Fruit fly (Drosophila melanogaster) whole organism, embryonic: Measurements from ENCODE around the gene Gpo3.

Experiments
- ATbp ChIP-seq: fragments of 200-800 bp; sonication (Bioruptor generic); optimal IDR thresholded peaks from 2 replicates; lab custom pipeline; 2017; ENCODE audit warnings: missing biosample characterization, mild to moderate bottlenecking, missing genetic modification characterization, missing genetic modification reagents
- Asciz ChIP-seq: fragments of 200-800 bp; sonication (Bioruptor generic); optimal IDR thresholded peaks from 2 replicates; lab custom pipeline; 2017; ENCODE audit warnings: missing biosample characterization, mild to moderate bottlenecking, missing genetic modification characterization, missing genetic modification reagents
- Awh ChIP-seq: fragments of 200-800 bp; sonication (Bioruptor generic); IDR thresholded peaks from 2 replicates; pipeline ENCODE4, ENCODE4 v1.3.6; 2022; ENCODE audit warnings: missing biosample characterization, missing genetic modification characterization
- CG15696 ChIP-seq: fragments of 200-800 bp; sonication (Bioruptor generic); optimal IDR thresholded peaks from 2 replicates; lab custom pipeline; 2019; ENCODE audit warnings: missing biosample characterization, mild to moderate bottlenecking, missing genetic modification characterization, moderate library complexity
- CG18262 ChIP-seq: fragments of 200-800 bp; optimal IDR thresholded peaks from 3 replicates; lab custom pipeline; 2019; ENCODE audit warnings: missing biosample characterization, mild to moderate bottlenecking, missing genetic modification characterization, moderate library complexity
- CG2129 ChIP-seq: fragments of 200-800 bp; sonication (Bioruptor generic); IDR thresholded peaks from 2 replicates; pipeline ENCODE4 v1.3.6; 2022; ENCODE audit warnings: missing biosample characterization, missing genetic modification characterization; ENCODE audit not compliant: partially characterized antibody
- CG3407 ChIP-seq: fragments of 200-800 bp; sonication (Bioruptor generic); optimal IDR thresholded peaks from 2 replicates; lab custom pipeline; 2018; ENCODE audit warnings: missing biosample characterization, mild to moderate bottlenecking, missing genetic modification characterization
- CG34422 ChIP-seq: fragments of 200-800 bp; sonication (Bioruptor generic); IDR thresholded peaks from 3 replicates; pipeline ENCODE4 v1.3.6; 2022; ENCODE audit warnings: missing biosample characterization, missing genetic modification characterization
- CG42726 ChIP-seq: fragments of 200-800 bp; sonication (Bioruptor generic); IDR thresholded peaks from 2 replicates; pipeline ENCODE4 v1.3.6; 2022; ENCODE audit warnings: missing biosample characterization, missing genetic modification characterization; ENCODE audit not compliant: partially characterized antibody
- CG4282 ChIP-seq: fragments of 200-800 bp; sonication (Bioruptor generic); optimal IDR thresholded peaks from 2 replicates; lab custom pipeline; 2016; ENCODE audit warnings: missing biosample characterization, missing genetic modification characterization
- CG7556 ChIP-seq: fragments of 200-800 bp; sonication (Bioruptor generic); optimal IDR thresholded peaks from 2 replicates; lab custom pipeline; 2017; ENCODE audit warnings: missing biosample characterization, mild to moderate bottlenecking, missing genetic modification characterization
- CG7987 ChIP-seq: fragments of 200-800 bp; sonication (Bioruptor generic); optimal IDR thresholded peaks from 2 replicates; lab custom pipeline; 2018; ENCODE audit warnings: missing biosample characterization, mild to moderate bottlenecking, missing genetic modification characterization, moderate library complexity
- CG8944 ChIP-seq: fragments of 200-800 bp; sonication (Bioruptor generic); optimal IDR thresholded peaks from 3 replicates; lab custom pipeline; 2016; ENCODE audit warnings: missing biosample characterization, missing genetic modification characterization
- CG9727 ChIP-seq: fragments of 200-800 bp; sonication (Bioruptor generic); optimal IDR thresholded peaks from 3 replicates; lab custom pipeline; 2017; ENCODE audit warnings: missing biosample characterization, mild to moderate bottlenecking, missing genetic modification characterization
- CTCF ChIP-seq: fragments of 200-800 bp; sonication (Bioruptor generic); optimal IDR thresholded peaks from 2 replicates; lab custom pipeline; 2017; ENCODE audit warnings: missing biosample characterization, mild to moderate bottlenecking, missing genetic modification characterization, moderate library complexity
- Ets65A ChIP-seq: fragments of 200-800 bp; sonication (Bioruptor generic); peaks from one replicate; lab custom pipeline; 2016; ENCODE audit warnings: missing biosample characterization, missing genetic modification characterization
- HHEX ChIP-seq: fragments of 200-800 bp; sonication (Bioruptor generic); optimal IDR thresholded peaks from 3 replicates; lab custom pipeline; 2017; ENCODE audit warnings: missing biosample characterization, mild to moderate bottlenecking, missing genetic modification characterization, missing genetic modification reagents
- Hsf ChIP-seq: fragments of 200-800 bp; sonication (Bioruptor generic); optimal IDR thresholded peaks from 3 replicates; lab custom pipeline; 2016; ENCODE audit warnings: missing biosample characterization, missing genetic modification characterization
- Lim3 ChIP-seq: fragments of 200-800 bp; sonication (Bioruptor generic); IDR thresholded peaks from 2 replicates; pipeline ENCODE4 v1.3.6; 2022; ENCODE audit warnings: missing biosample characterization, missing genetic modification characterization
- MTF-1 ChIP-seq: fragments of 200-800 bp; sonication (Bioruptor generic); optimal IDR thresholded peaks from 2 replicates; lab custom pipeline; 2018; ENCODE audit warnings: missing biosample characterization, mild to moderate bottlenecking, missing genetic modification characterization, borderline replicate concordance
- NC2α ChIP-seq: fragments of 200-800 bp; sonication (Bioruptor generic); optimal IDR thresholded peaks from 2 replicates; lab custom pipeline; 2016; ENCODE audit warnings: missing biosample characterization, missing genetic modification characterization
- Poxn ChIP-seq: fragments of 200-800 bp; sonication (Bioruptor generic); IDR thresholded peaks from 2 replicates; pipeline ENCODE4 v1.3.6; 2022; ENCODE audit warnings: missing biosample characterization, missing genetic modification characterization
- Sin3A ChIP-seq: fragments of >200 bp; optimal IDR thresholded peaks from 2 replicates; lab custom pipeline; 2018
- Tbp ChIP-seq: fragments of >200 bp; optimal IDR thresholded peaks from 2 replicates; lab custom pipeline; 2018; ENCODE audit warnings: missing biosample characterization, missing genetic modification characterization
- YL-1 ChIP-seq: fragments of 200-800 bp; sonication (Bioruptor generic); optimal IDR thresholded peaks from 3 replicates; lab custom pipeline; 2017; ENCODE audit warnings: missing biosample characterization, mild to moderate bottlenecking, missing genetic modification characterization
- amos ChIP-seq: fragments of 200-800 bp; sonication (Bioruptor generic); IDR thresholded peaks from 2 replicates; pipeline ENCODE4 v1.3.6; 2022; ENCODE audit warnings: missing biosample characterization, missing genetic modification characterization; ENCODE audit not compliant: partially characterized antibody
- ap ChIP-seq: fragments of 200-800 bp; sonication (Bioruptor generic); IDR thresholded peaks from 2 replicates; pipeline ENCODE4 v1.3.6; 2022; ENCODE audit warnings: missing biosample characterization, missing genetic modification characterization
- ase ChIP-seq: fragments of 200-800 bp; sonication (Bioruptor generic); IDR thresholded peaks from 3 replicates; pipeline ENCODE4 v1.3.6; 2022; ENCODE audit warnings: missing biosample characterization, missing genetic modification characterization
- cg ChIP-seq: fragments of 200-800 bp; sonication (Bioruptor generic); optimal IDR thresholded peaks from 3 replicates; lab custom pipeline; 2019; ENCODE audit warnings: missing biosample characterization, mild to moderate bottlenecking, missing genetic modification characterization, moderate library complexity
- ci ChIP-seq: fragments of 200-800 bp; sonication (Bioruptor generic); IDR thresholded peaks from 3 replicates; pipeline ENCODE4 v1.3.6; 2022; ENCODE audit warnings: missing biosample characterization, missing genetic modification characterization
- dan ChIP-seq: fragments of 200-800 bp; sonication (Bioruptor generic); IDR thresholded peaks from 2 replicates; pipeline ENCODE4 v1.3.6; 2022; ENCODE audit warnings: missing biosample characterization, missing genetic modification characterization
- disco-r ChIP-seq: fragments of 200-800 bp; sonication (Bioruptor generic); optimal IDR thresholded peaks from 2 replicates; lab custom pipeline; 2016; ENCODE audit warnings: missing biosample characterization, missing genetic modification characterization
- exex ChIP-seq: fragments of 200-800 bp; sonication (Bioruptor generic); optimal IDR thresholded peaks from 4 replicates; lab custom pipeline; 2018; ENCODE audit warnings: missing biosample characterization, mild to moderate bottlenecking, missing genetic modification characterization, moderate library complexity
- eyg ChIP-seq: fragments of 200-800 bp; sonication (Bioruptor generic); optimal IDR thresholded peaks from 3 replicates; lab custom pipeline; 2016; ENCODE audit warnings: missing biosample characterization, missing genetic modification characterization
- lbe ChIP-seq: fragments of 200-800 bp; sonication (Bioruptor generic); optimal IDR thresholded peaks from 2 replicates; lab custom pipeline; 2016; ENCODE audit warnings: missing biosample characterization, mild to moderate bottlenecking, missing genetic modification characterization
- nau ChIP-seq: fragments of 200-800 bp; sonication (Bioruptor generic); optimal IDR thresholded peaks from 3 replicates; lab custom pipeline; 2017; ENCODE audit warnings: missing biosample characterization, mild to moderate bottlenecking, missing genetic modification characterization, missing genetic modification reagents
- sd ChIP-seq: fragments of 200-800 bp; sonication (Bioruptor generic); optimal IDR thresholded peaks from 3 replicates; lab custom pipeline; 2018; ENCODE audit warnings: missing biosample characterization, mild to moderate bottlenecking, missing genetic modification characterization, moderate library complexity
- seq ChIP-seq: fragments of 200-800 bp; sonication (Bioruptor generic); IDR thresholded peaks from 2 replicates; pipeline ENCODE4 v1.3.6; 2022; ENCODE audit warnings: missing biosample characterization, missing genetic modification characterization
- stc ChIP-seq: fragments of 200-800 bp; sonication (Bioruptor generic); IDR thresholded peaks from 2 replicates; pipeline ENCODE4 v1.3.6; 2022; ENCODE audit warnings: missing biosample characterization, missing genetic modification characterization
- toy ChIP-seq: fragments of 200-800 bp; sonication (Bioruptor generic); IDR thresholded peaks from 2 replicates; pipeline ENCODE4 v1.3.6; 2022; ENCODE audit warnings: missing biosample characterization, missing genetic modification characterization
- wek ChIP-seq: fragments of 200-800 bp; sonication (Bioruptor generic); optimal IDR thresholded peaks from 3 replicates; lab custom pipeline; 2018; ENCODE audit warnings: missing biosample characterization, mild to moderate bottlenecking, missing genetic modification characterization, moderate library complexity

Gpo3 gene

DNA sequence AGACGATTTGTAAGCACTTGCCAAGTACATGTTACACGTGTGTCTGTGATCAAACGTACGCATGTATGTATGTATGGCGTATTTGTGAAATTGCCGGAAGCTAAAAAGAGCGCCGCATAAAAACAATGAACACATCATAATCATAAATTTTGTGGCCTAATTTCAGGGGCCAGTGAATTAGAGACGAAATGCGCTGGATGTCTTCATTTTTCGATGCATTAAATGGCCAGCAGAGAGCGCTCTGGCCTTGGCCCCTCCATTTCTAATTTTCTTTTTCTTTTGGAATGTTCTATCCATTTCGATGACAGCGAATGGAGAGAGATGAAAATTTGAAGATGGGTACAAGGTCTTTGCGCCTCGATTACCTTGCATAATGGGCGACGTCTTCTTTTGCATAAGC, 24.3 kb downstream of the Gpo3 start:
- TF ChIP-seq CG2129 (no peak), CG7556 (no peak), cg (GFP tag; lab: Kevin White, UChicago) (peak; percentile 43), CTCF (GFP tag; lab: Kevin White, UChicago) (peak; percentile 88), eyg (no peak), nau (GFP tag; lab: Kevin White, UChicago) (no peak), toy (GFP tag; lab: Robert Waterston, UW) (no peak), Sin3A (lab: Kevin White, UChicago) (no peak), Poxn (GFP tag; lab: Robert Waterston, UW) (no peak), CG7987 (no peak), HHEX (GFP tag; lab: Kevin White, UChicago) (no peak), lbe (GFP tag; lab: Kevin White, UChicago) (no peak)

DNA sequence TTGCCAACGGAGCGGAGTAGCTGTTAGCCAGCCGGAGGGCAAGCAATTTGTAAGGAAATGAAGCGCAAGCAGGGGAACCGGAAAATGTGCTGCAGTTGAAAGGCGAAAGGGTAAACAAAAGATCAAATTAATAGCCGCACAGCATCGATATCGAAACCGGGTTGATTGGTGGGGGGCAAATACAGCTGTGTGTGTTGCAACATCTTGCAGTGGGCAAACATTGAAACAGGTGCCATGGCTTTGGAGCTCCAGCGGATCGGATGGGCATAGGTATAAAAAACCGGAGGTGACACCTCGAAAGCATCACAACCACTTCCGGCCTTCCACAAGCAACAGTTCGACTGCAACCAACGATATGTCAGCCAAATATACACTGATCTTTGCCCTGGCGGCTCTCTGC, 27.8 kb downstream of the Gpo3 start, which contains the start of gene nur:
TSS of gene nur (plus strand) at position 301 of the 400 bp plus-strand sequence.
- no peak for TF ChIP-seq dan
- TF ChIP-seq exex (tag; lab: Kevin White, UChicago): no peak
- 0 out of 2 replicates have a peak, but pooled peaks have one; percentile 48 for TF ChIP-seq Awh (GFP tag; lab: Robert Waterston, UW)
- TF ChIP-seq MTF-1 (GFP tag; lab: Kevin White, UChicago): no peak
- TF ChIP-seq Ets65A: peak; percentile 85
- no peak for TF ChIP-seq ase
- peak; percentile 36 for TF ChIP-seq ATbp
- no peak for TF ChIP-seq CG9727
- peak; percentile 14 for TF ChIP-seq CG3407
- no peak for TF ChIP-seq seq (GFP tag; lab: Robert Waterston, UW)
- TF ChIP-seq Lim3: no peak
- peak; percentile 17 for TF ChIP-seq Asciz (GFP tag; lab: Kevin White, UChicago)
- TF ChIP-seq stc (GFP tag; lab: Robert Waterston, UW): no peak
- TF ChIP-seq wek (GFP tag; lab: Kevin White, UChicago): peak; percentile 32
- 0 out of 3 replicates have a peak, but pooled peaks have one; percentile 32 for TF ChIP-seq ci (GFP tag; lab: Robert Waterston, UW)

- TF ChIP-seq CG34422 (GFP tag; lab: Robert Waterston, UW) (no peak), CG15696 (tag; lab: Kevin White, UChicago) (no peak), Hsf (GFP tag; lab: Kevin White, UChicago) (no peak), CG18262 (no peak), Tbp (GFP tag; lab: Kevin White, UChicago) (no peak), amos (GFP tag; lab: Robert Waterston, UW) (no peak), CG4282 (GFP tag; lab: Kevin White, UChicago) (no peak), ap (GFP tag; lab: Robert Waterston, UW) (no peak), NC2α (GFP tag; lab: Kevin White, UChicago) (no peak), CG42726 (GFP tag; lab: Robert Waterston, UW) (no peak), CG8944 (no peak), CG3407 (no peak), YL-1 (GFP tag; lab: Kevin White, UChicago) (no peak), sd (no peak), disco-r (GFP tag; lab: Kevin White, UChicago) (no peak)
Observed at dm6 chr2L:13746652-13747051, 38.6 kb downstream of the Gpo3 start, which contains the start of gene TM9SF4. TM9SF4 (plus strand) TSS chr2L:13746952.
